Worm (Caenorhabditis elegans): Measurements from ENCODE around the gene C07B5.2.

ce11 chrX:9549657-9550369 lies 32.8 kb upstream of the C07B5.2 start:
- TF ChIP-seq fkh-10 (GFP tag; optimal IDR thresholded peaks at IDR 0.05): no peak
- no peak for TF ChIP-seq lin-11 (tag; optimal IDR thresholded peaks at IDR 0.05)
- no peak for TF ChIP-seq ceh-48 (tag; optimal IDR thresholded peaks at IDR 0.05)
- no peak for TF ChIP-seq ceh-9 (tag; optimal IDR thresholded peaks at IDR 0.05)
- no peak for TF ChIP-seq ahr-1 (tag; optimal IDR thresholded peaks at IDR 0.05)
- no peak for TF ChIP-seq elt-2 (tag; optimal IDR thresholded peaks at IDR 0.05)
- no peak for TF ChIP-seq nfya-1 (tag; optimal IDR thresholded peaks at IDR 0.05)
- no peak for TF ChIP-seq ceh-31 (tag; optimal IDR thresholded peaks at IDR 0.05)
- no peak for TF ChIP-seq odd-2 (tag; optimal IDR thresholded peaks at IDR 0.05)
- no peak for TF ChIP-seq F13H6.1 (tag; optimal IDR thresholded peaks at IDR 0.05)
- TF ChIP-seq ama-1 (optimal IDR thresholded peaks at IDR 0.05): no peak
- TF ChIP-seq pax-1 (tag; optimal IDR thresholded peaks at IDR 0.05): no peak

Measured in whole organism, late embryonic.